Fruit fly (Drosophila melanogaster): ENCODE results near the gene Coq3.

DNA sequence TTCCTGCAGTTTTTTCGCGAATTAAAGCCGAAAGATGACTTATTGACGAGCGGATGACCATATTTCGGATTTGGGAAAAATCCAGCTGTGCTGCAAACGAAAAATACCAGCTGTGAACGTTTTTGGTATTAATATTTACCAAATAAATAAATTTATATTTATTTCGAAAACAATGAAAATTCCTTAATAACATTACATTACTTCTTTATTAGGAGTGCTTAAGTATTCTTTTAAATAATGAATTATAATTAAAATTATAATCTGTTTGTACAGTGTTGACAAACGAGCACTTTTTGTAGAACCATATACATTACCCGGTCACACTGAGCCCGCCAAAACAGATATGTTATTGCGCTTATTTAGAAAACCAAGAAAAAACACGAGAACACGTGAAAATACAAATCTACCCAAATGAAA, 21.2 kb upstream of the Coq3 start, which contains the start of the genes bur and Mcm10:
- TF ChIP-seq CG8478 (optimal IDR thresholded peaks at IDR 0.05) (no peak), CTCF (optimal IDR thresholded peaks at IDR 0.05) (no peak)

Measured in S2 (cell line).